Worm (Caenorhabditis elegans): ENCODE results near the gene ZK402.1.
"Not testable (repeated sequence)": the region's sequence is repeated elsewhere in the genome, so short reads cannot be mapped to it uniquely, and the experiment has no call there.

ZK402.1 gene

DNA sequence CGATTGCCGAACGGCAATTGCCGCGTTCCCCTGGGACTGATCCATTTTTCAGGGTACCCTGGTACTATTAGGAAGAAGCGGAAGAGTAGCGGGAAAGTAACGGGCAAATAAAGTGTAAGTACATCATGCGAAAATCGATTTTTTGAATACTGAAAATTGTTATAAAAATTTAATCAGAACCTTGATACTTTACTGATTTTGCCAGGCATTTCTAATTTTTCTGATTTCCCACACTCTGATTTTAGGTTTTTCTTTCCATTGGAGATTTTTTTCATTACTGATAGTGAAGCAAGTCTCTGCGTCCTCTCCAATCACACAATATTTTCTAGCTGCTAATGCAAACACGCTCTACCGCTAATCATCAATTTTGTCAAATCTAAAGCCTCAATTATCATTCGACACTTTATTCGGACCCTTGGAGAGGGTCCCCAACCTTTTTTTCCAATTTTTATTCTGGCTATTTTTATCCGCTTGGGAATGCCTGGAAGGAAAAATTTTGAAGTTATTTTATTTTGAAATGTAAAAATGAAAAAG is 15.2 kb downstream of the ZK402.1 start, which contains the start of gene F19G12.9:
Gene F19G12.9, plus strand, starts transcription at position 51 of the 534 bp plus-strand sequence.
- no peak for TF ChIP-seq lsy-2 (tag; optimal IDR thresholded peaks at IDR 0.05)
- no peak for TF ChIP-seq lin-13 (tag; optimal IDR thresholded peaks at IDR 0.05)
- TF ChIP-seq flh-1 (GFP tag; optimal IDR thresholded peaks at IDR 0.05) = no peak
- TF ChIP-seq sptf-1 (tag; optimal IDR thresholded peaks at IDR 0.05) = no peak
- no peak for TF ChIP-seq ces-1 (GFP tag; optimal IDR thresholded peaks at IDR 0.05)
- no peak for TF ChIP-seq ceh-39 (tag; optimal IDR thresholded peaks at IDR 0.05)
- no peak for TF ChIP-seq nhr-12 (tag; optimal IDR thresholded peaks at IDR 0.05)
- no peak for TF ChIP-seq nhr-76 (tag; optimal IDR thresholded peaks at IDR 0.05)
- no peak for TF ChIP-seq unc-39 (tag; optimal IDR thresholded peaks at IDR 0.05)
- no peak for TF ChIP-seq cnd-1 (tag; optimal IDR thresholded peaks at IDR 0.05)
- no peak for TF ChIP-seq hlh-1 (tag; optimal IDR thresholded peaks at IDR 0.05)

DNA sequence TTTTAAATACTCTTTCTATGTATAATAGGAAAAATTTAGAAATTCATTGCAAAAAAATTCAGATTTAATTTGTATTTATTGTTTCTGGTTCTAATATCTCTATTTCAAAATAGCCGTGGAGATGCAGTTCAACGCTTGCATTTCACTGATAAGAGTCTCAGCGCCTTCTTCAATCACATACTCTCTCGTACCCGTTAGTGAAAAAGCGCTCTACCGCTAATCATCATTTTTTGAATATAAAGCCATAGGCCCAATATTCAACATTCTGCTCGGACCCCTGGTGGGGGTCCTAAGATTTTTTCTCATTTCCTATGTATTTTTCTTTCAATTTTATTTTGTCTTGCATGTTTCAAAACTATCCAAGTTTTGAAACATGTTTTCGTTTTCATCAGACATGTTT is 16.5 kb downstream of the ZK402.1 start:
- no peak for TF ChIP-seq drap-1 (GFP tag; optimal IDR thresholded peaks at IDR 0.05)
- no peak for TF ChIP-seq ceh-39 (tag; optimal IDR thresholded peaks at IDR 0.05)
- TF ChIP-seq sem-2 (GFP tag; optimal IDR thresholded peaks at IDR 0.05) = no peak
- no peak for TF ChIP-seq ham-2 (GFP tag; optimal IDR thresholded peaks at IDR 0.05)
- no peak for TF ChIP-seq sptf-1 (tag; optimal IDR thresholded peaks at IDR 0.05)
- no peak for TF ChIP-seq unc-39 (tag; optimal IDR thresholded peaks at IDR 0.05)
- no peak for TF ChIP-seq nhr-12 (tag; optimal IDR thresholded peaks at IDR 0.05)
- TF ChIP-seq hlh-1 (tag; optimal IDR thresholded peaks at IDR 0.05) = no peak
- no peak for TF ChIP-seq elt-1 (tag; optimal IDR thresholded peaks at IDR 0.05; ENCODE audit: borderline replicate concordance, insufficient read depth)
- TF ChIP-seq flh-1 (GFP tag; optimal IDR thresholded peaks at IDR 0.05) = no peak
- TF ChIP-seq blmp-1 (tag; optimal IDR thresholded peaks at IDR 0.05) = no peak

DNA sequence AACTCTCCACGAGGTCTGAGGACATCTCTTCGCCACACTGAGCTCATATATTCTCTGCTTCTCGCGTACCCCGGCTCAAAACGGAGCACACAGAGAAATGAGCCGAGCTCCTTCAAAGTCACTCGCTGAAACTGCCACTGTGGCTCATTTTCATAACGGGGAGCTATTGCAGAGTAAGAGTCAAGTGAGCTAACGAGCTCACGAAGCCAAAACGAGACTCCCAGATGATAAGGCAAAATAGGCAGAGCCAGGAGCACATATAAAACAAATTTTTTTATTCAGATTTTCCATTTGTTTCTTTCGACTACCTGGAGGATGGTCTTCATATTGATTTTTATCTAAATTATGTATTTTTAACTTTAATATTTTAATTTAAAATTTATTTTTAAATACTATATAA is 20.4 kb downstream of the ZK402.1 start, which contains the start of gene F19G12.3:
Gene F19G12.3, plus strand, starts transcription at position 301 of the 400 bp plus-strand sequence.
- TF ChIP-seq lin-32 (GFP tag; optimal IDR thresholded peaks at IDR 0.05) = no peak
- no peak for TF ChIP-seq ztf-11 (tag; optimal IDR thresholded peaks at IDR 0.05)
- no peak for TF ChIP-seq snpc-4 (tag; optimal IDR thresholded peaks at IDR 0.05)
- TF ChIP-seq lin-13 (tag; optimal IDR thresholded peaks at IDR 0.05) = no peak
- TF ChIP-seq lsy-2 (tag; optimal IDR thresholded peaks at IDR 0.05) = no peak
- no peak for TF ChIP-seq drap-1 (GFP tag; optimal IDR thresholded peaks at IDR 0.05)

DNA sequence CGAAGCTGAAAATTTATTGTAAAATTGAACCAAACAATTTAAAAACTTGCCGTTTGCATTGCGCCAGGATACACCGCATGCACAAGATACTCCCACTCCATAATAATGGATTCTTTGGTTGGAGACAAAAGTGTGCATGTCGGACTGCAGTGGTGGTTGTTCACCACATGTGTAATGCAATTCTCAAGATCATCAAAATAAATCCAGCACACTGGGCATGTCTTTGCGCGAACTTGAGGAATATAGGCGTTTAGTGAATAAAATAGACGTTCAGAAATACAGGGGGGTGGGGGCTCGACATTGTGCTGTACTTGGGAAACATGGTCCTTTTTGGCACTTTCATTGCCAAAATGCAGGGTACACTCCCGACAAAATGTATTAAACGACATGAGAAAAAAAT is 22.4 kb downstream of the ZK402.1 start, which contains the start of gene F19G12.11:
Gene F19G12.11, minus strand, starts transcription at position 101 of the 400 bp plus-strand sequence.
- TF ChIP-seq mab-5 (tag; optimal IDR thresholded peaks at IDR 0.05) (no peak), nhr-28 (tag; optimal IDR thresholded peaks at IDR 0.05) (no peak), M03D4.4 (tag; optimal IDR thresholded peaks at IDR 0.05) (no peak), snpc-4 (tag; optimal IDR thresholded peaks at IDR 0.05) (no peak), unc-62 (GFP tag; optimal IDR thresholded peaks at IDR 0.05) (no peak), hlh-1 (tag; optimal IDR thresholded peaks at IDR 0.05) (no peak)

DNA sequence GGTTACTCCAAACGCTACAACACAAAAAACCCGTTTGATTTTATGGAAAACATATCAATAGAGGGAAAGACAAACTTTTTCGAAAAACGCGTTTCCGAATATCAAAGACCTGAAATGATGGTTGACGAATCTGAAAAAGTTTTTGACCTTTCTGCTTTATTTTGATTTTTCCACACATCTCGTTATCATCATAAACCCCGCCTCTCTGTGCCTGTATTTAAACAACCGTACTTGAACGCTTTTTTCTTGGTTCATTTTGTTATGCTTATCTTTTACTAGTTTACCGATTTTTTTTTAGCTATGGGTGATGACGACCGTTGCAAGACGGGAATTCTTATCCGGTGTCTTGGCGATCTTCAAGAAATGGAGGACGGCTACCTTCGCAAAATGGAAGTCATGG is 26.6 kb downstream of the ZK402.1 start, which contains the start of gene F19G12.1:
Gene F19G12.1, plus strand, starts transcription at position 301 of the 400 bp plus-strand sequence.
- not testable (repeated sequence) for TF ChIP-seq ces-1 (GFP tag; optimal IDR thresholded peaks at IDR 0.05); blmp-1 (tag; optimal IDR thresholded peaks at IDR 0.05); hlh-1 (tag; optimal IDR thresholded peaks at IDR 0.05)

DNA sequence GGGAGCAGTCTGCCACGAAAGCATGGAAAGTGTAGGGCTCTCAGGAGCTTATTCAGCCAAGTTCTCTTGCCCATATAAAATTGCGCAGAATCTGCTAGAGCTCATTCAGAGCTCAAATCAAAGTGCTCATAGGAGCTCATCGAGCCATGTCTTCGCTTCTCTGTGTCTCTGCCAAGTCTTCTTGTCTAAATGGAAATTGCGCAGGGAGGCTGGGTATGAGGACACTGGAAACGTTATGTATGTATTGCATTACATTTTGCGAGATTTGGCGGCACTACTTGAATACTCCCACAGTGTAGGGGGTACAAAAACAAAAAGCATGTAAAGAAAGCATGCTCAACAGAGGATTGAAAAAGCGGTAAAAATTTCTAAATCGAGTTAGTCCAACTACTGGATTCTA is 33.0 kb downstream of the ZK402.1 start:
- TF ChIP-seq mls-2 (tag; optimal IDR thresholded peaks at IDR 0.05) = no peak
- no peak for TF ChIP-seq lsy-2 (tag; optimal IDR thresholded peaks at IDR 0.05)
- TF ChIP-seq mab-5 (tag; optimal IDR thresholded peaks at IDR 0.05) = no peak
- TF ChIP-seq lin-13 (tag; optimal IDR thresholded peaks at IDR 0.05) = no peak
- TF ChIP-seq hlh-1 (tag; optimal IDR thresholded peaks at IDR 0.05) = no peak

DNA sequence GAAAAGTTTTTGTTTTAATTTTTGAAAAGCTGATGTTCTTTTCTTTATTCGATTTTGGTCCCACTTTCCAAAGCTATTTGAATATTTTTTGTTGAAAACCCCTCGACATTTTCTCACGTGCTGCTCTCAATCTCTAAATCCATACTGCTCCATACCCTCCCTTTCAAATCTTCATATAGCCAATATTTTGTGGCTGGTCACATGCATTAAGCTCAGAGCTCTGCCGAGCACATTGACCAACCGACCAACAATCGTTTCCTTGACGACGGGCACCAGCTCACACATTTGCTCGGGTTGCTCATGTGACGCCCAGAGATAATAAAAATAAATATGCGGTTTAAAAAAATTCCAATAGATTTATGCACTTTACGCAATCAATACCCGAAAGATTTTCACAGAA is 34.9 kb downstream of the ZK402.1 start:
- no peak for TF ChIP-seq ces-1 (GFP tag; optimal IDR thresholded peaks at IDR 0.05)
- no peak for TF ChIP-seq elt-1 (tag; optimal IDR thresholded peaks at IDR 0.05; ENCODE audit: borderline replicate concordance, insufficient read depth)

DNA sequence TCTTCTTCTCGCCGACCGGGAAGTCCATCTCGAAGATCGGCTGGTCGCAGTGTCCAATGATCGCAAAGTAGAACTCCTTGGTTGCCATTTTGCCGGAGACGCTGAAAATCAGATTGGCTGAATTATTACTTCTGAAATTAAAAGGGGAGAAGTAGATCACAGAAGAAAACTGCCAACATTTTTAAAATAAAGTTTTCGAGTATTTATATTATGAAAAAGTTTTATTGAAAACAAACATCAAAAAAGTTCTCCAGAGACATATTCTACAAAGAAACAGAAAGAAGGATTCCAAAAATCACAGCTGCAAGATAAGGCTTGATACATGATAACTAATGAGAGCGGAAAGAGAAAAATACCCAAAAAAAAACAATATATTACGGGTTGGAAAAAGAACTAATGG is 36.1 kb downstream of the ZK402.1 start, which contains the start of gene sedl-1:
Gene sedl-1, minus strand, starts transcription at position 101 of the 400 bp plus-strand sequence.
- TF ChIP-seq tbx-8 (GFP tag; optimal IDR thresholded peaks at IDR 0.05) (no peak), drap-1 (GFP tag; optimal IDR thresholded peaks at IDR 0.05) (no peak), sem-2 (GFP tag; optimal IDR thresholded peaks at IDR 0.05) (no peak), nhr-12 (tag; optimal IDR thresholded peaks at IDR 0.05) (no peak)

All from whole organism, mixed stage, embryonic.